Worm (Caenorhabditis elegans): ENCODE measurements around the gene nucb-1.

The nucb-1 gene

DNA sequence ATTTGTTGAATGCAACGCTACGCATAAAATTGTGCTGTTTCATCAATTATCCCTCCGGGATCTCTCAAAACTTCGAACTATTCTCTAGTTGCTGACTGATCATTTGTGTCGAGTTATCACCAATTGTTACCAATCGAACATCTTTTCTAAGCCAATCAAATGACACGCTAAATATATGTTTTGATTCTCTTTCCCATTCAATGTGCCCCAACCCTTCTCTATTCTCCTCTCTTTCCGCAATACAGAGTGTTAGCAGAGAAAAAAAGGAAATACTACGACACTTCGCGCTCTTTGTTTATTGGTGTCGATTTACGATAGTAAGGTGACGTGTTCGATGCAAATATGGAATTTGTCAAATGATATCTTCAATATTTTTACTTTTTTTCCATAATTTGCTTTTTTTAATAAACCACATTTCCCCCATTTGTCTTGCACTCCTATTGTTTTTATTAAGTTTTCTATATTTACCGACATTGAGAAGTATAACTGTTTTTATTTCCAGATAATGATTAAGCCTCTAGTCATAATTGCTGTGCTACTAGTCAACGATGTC is at the start of gene nucb-1 (continued):
- TF ChIP-seq nhr-28 (tag; optimal IDR thresholded peaks at IDR 0.05) (no peak), ceh-82 (tag; optimal IDR thresholded peaks at IDR 0.05) (peak; percentile 68 to 82 (median 79)), ztf-4 (tag; optimal IDR thresholded peaks at IDR 0.05) (no peak), snpc-4 (tag; optimal IDR thresholded peaks at IDR 0.05) (no peak), nhr-76 (tag; optimal IDR thresholded peaks at IDR 0.05) (no peak), nhr-11 (tag; optimal IDR thresholded peaks at IDR 0.05) (peak; percentile 2), sup-37 (GFP tag; optimal IDR thresholded peaks at IDR 0.05) (no peak), pag-3 (tag; optimal IDR thresholded peaks at IDR 0.05; ENCODE audit: borderline replicate concordance, insufficient read depth) (no peak), mep-1 (tag; optimal IDR thresholded peaks at IDR 0.05) (peak; percentile 79), swsn-7 (tag; optimal IDR thresholded peaks at IDR 0.05) (peak; percentile 83), tlp-1 (tag; optimal IDR thresholded peaks at IDR 0.05) (no peak), lsy-2 (tag; optimal IDR thresholded peaks at IDR 0.05) (peak; percentile 77 to 92), egl-13 (tag; optimal IDR thresholded peaks at IDR 0.05) (no peak), tbx-2 (tag; optimal IDR thresholded peaks at IDR 0.05) (peak; percentile 80), jun-1 (tag; optimal IDR thresholded peaks at IDR 0.05) (peak; percentile 49), lin-13 (GFP tag; optimal IDR thresholded peaks at IDR 0.05) (peak; percentile 64), unc-30 (tag; optimal IDR thresholded peaks at IDR 0.05) (no peak), F16B12.6 (tag; optimal IDR thresholded peaks at IDR 0.05) (no peak), fkh-4 (tag; optimal IDR thresholded peaks at IDR 0.05; ENCODE audit: borderline replicate concordance) (no peak), elt-3 (tag; optimal IDR thresholded peaks at IDR 0.05) (peak in 4 of 6 experiments; percentile 11 to 79 (median 73)), hpl-2 (GFP tag; optimal IDR thresholded peaks at IDR 0.05) (peak; percentile 32), unc-62 (GFP tag; optimal IDR thresholded peaks at IDR 0.05) (no peak), Y116A8C.19 (tag; optimal IDR thresholded peaks at IDR 0.05; ENCODE audit: borderline replicate concordance) (no peak), ceh-90 (tag; optimal IDR thresholded peaks at IDR 0.05) (no peak), mdl-1 (tag; optimal IDR thresholded peaks at IDR 0.05) (peak in 1 of 2 experiments; percentile 78), unc-130 (tag; optimal IDR thresholded peaks at IDR 0.05) (peak; percentile 66), nhr-19 (GFP tag; conservative IDR thresholded peaks at IDR 0.05) (peak; percentile 74), isw-1 (GFP tag; IDR thresholded peaks at IDR 0.05) (peak; percentile 35), lin-15B (tag; optimal IDR thresholded peaks at IDR 0.05) (peak; percentile 55), nhr-237 (tag; optimal IDR thresholded peaks at IDR 0.05) (no peak), ama-1 (optimal IDR thresholded peaks at IDR 0.05) (no peak), ceh-8 (GFP tag; optimal IDR thresholded peaks at IDR 0.05) (peak; percentile 17)

DNA sequence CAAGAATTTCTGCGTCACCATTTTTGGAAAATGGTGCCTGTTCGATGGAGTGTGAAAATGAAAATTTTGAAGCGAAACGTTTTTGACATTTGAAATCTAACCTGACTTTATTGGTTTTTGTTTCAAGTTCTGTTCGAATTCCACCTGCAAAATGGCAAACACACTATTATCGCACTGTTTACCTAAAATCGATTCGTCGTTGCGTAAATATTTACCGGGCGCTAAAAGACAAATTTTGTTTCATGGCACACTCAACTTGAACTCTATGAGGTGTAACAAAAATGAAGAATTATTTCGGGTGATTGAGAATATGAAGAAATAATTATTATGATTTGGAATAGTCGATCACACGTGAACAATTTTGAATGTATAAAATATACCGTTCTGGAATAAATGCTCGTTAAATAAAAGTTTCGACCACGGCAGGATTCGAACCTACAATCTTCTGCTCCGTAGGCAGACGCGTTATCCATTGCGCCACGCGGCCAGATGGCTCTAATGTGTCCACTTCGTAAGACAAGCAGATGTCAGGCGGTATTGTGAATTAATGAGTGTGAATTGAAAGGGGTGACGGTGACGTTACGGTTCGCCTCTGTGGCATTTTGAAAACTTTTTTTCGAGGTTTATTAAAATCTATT is 49.2 kb upstream of the nucb-1 start:
- TF ChIP-seq fos-1 (tag; optimal IDR thresholded peaks at IDR 0.05) (no peak), efl-3 (GFP tag; optimal IDR thresholded peaks at IDR 0.05) (no peak), egl-27 (tag; optimal IDR thresholded peaks at IDR 0.05) (peak in 1 of 2 experiments; percentile 18), sptf-1 (tag; optimal IDR thresholded peaks at IDR 0.05) (no peak), nhr-237 (tag; optimal IDR thresholded peaks at IDR 0.05) (no peak), tlp-1 (tag; optimal IDR thresholded peaks at IDR 0.05) (no peak), nhr-12 (tag; optimal IDR thresholded peaks at IDR 0.05) (no peak), tbx-2 (tag; optimal IDR thresholded peaks at IDR 0.05) (no peak), zip-4 (GFP tag; optimal IDR thresholded peaks at IDR 0.05) (no peak), nhr-20 (tag; optimal IDR thresholded peaks at IDR 0.05) (peak; percentile 12), fkh-8 (tag; optimal IDR thresholded peaks at IDR 0.05) (no peak), hlh-17 (GFP tag; optimal IDR thresholded peaks at IDR 0.05; ENCODE audit: borderline replicate concordance) (no peak), hpl-2 (GFP tag; optimal IDR thresholded peaks at IDR 0.05) (no peak), elt-2 (tag; optimal IDR thresholded peaks at IDR 0.05) (peak; percentile 9), vab-15 (tag; optimal IDR thresholded peaks at IDR 0.05) (no peak), unc-30 (tag; optimal IDR thresholded peaks at IDR 0.05) (no peak), lir-3 (tag; optimal IDR thresholded peaks at IDR 0.05; ENCODE audit: poor library complexity) (no peak), nhr-11 (tag; optimal IDR thresholded peaks at IDR 0.05) (no peak), snu-23 (GFP tag; optimal IDR thresholded peaks at IDR 0.05) (peak; percentile 16), nhr-85 (tag) (peak; percentile 51), fkh-4 (tag; optimal IDR thresholded peaks at IDR 0.05; ENCODE audit: borderline replicate concordance) (no peak), nhr-19 (GFP tag; conservative IDR thresholded peaks at IDR 0.05) (no peak), lin-14 (GFP tag; optimal IDR thresholded peaks at IDR 0.05) (peak; percentile 33), mep-1 (tag; optimal IDR thresholded peaks at IDR 0.05) (peak; percentile 1), alr-1 (tag; optimal IDR thresholded peaks at IDR 0.05; ENCODE audit: borderline replicate concordance) (no peak), nhr-71 (tag; optimal IDR thresholded peaks at IDR 0.05) (peak; percentile 35), pax-3 (tag; optimal IDR thresholded peaks at IDR 0.05) (no peak)
